Worm (Caenorhabditis elegans): ENCODE measurements around the gene nhr-288.

DNA sequence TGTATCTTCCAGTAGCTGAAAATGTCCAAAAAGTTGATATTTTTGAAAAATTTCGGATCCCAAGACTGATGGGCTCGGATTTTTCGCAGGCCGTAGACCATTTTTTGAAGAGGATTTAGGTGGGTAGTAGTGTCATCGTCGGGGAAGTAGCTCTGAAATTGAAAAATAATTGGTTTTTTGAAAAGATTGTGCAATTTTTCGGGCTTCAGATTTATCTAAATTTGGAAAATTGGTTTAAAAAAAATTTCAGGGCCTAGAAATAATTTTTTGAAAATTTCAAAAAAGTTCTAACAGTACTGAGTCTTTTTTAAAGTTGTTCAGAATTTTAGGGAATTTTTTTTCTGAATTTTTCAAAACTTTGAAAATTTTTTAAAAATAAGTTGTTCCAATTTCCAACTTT is at the start of gene nhr-288:
- TF ChIP-seq lsl-1 (GFP tag; optimal IDR thresholded peaks at IDR 0.05) (no peak), C06A6.2 (GFP tag; conservative IDR thresholded peaks at IDR 0.05) (no peak), repo-1 (tag; optimal IDR thresholded peaks at IDR 0.05) (no peak), nfyb-1 (GFP tag; IDR thresholded peaks at IDR 0.05) (no peak), ztf-3 (GFP tag; optimal IDR thresholded peaks at IDR 0.05) (no peak), pha-4 (tag; optimal IDR thresholded peaks at IDR 0.05) (no peak)

Data from whole organism, young adult.